Fruit fly (Drosophila melanogaster): ENCODE measurements around the gene Idi.

The Idi gene

dm6 chr3R:21273427-21274038, 3.6 kb downstream of the Idi start, which contains the start of gene CG3308:
Gene CG3308, minus strand, starts transcription at chr3R:21273817.
- peak; percentile 61 for TF ChIP-seq noc (tag; optimal IDR thresholded peaks at IDR 0.05)

dm6 chr3R:21274870-21275269, 4.9 kb downstream of the Idi start:
- no peak for TF ChIP-seq noc (tag; optimal IDR thresholded peaks at IDR 0.05)

dm6 chr3R:21276111-21276510, 6.2 kb downstream of the Idi start, which contains the start of gene CG3301:
Gene CG3301, minus strand, starts transcription at chr3R:21276249.
- TF ChIP-seq noc (tag; optimal IDR thresholded peaks at IDR 0.05): no peak

- TF ChIP-seq noc (tag; optimal IDR thresholded peaks at IDR 0.05): no peak
Measured at dm6 chr3R:21282897-21283296, 13.0 kb downstream of the Idi start, which contains the start of gene CG17298. Gene CG17298, plus strand, starts transcription at chr3R:21283197.

dm6 chr3R:21288462-21288861, 18.5 kb downstream of the Idi start:
- TF ChIP-seq noc (tag; optimal IDR thresholded peaks at IDR 0.05): no peak

dm6 chr3R:21289071-21289613, 19.2 kb downstream of the Idi start:
- no peak for TF ChIP-seq noc (tag; optimal IDR thresholded peaks at IDR 0.05)

dm6 chr3R:21293833-21294232, 23.9 kb downstream of the Idi start, which contains the start of gene SIFaR:
Gene SIFaR, minus strand, starts transcription at chr3R:21293998.
- no peak for TF ChIP-seq noc (tag; optimal IDR thresholded peaks at IDR 0.05)

dm6 chr3R:21295004-21295403, 25.1 kb downstream of the Idi start:
- TF ChIP-seq noc (tag; optimal IDR thresholded peaks at IDR 0.05): no peak

- TF ChIP-seq noc (tag; optimal IDR thresholded peaks at IDR 0.05): no peak
Measured at dm6 chr3R:21295695-21296037, 25.7 kb downstream of the Idi start.

dm6 chr3R:21296038-21296727, 26.3 kb downstream of the Idi start:
- TF ChIP-seq noc (tag; optimal IDR thresholded peaks at IDR 0.05): peak; percentile 94

- no peak for TF ChIP-seq noc (tag; optimal IDR thresholded peaks at IDR 0.05)
Measured at dm6 chr3R:21296728-21297386, 26.9 kb downstream of the Idi start.

- peak; percentile 7 for TF ChIP-seq noc (tag; optimal IDR thresholded peaks at IDR 0.05)
Measured at dm6 chr3R:21297387-21297956, 27.5 kb downstream of the Idi start.

dm6 chr3R:21319120-21319519, 49.2 kb downstream of the Idi start:
- no peak for TF ChIP-seq noc (tag; optimal IDR thresholded peaks at IDR 0.05)
